Fruit fly (Drosophila melanogaster): ENCODE data around the gene CG10555.
A peak's percentile ranks its signal among the peaks of the same experiment; 100 is the strongest.

The CG10555 gene

dm6 chrX:8444883-8445572, 46.3 kb downstream of the CG10555 start (continued):
- 0 out of 3 replicates have a peak, but pooled peaks have one; percentile 19 for TF ChIP-seq sr (GFP tag; IDR thresholded peaks at IDR 0.05)
- no peak for TF ChIP-seq lbe (GFP tag; optimal IDR thresholded peaks at IDR 0.05)
- TF ChIP-seq dimm (GFP tag; IDR thresholded peaks at IDR 0.05) = no peak
- peak; percentile 75 for TF ChIP-seq dmrt99B (tag; optimal IDR thresholded peaks at IDR 0.05)
- TF ChIP-seq CG8924 (tag; optimal IDR thresholded peaks at IDR 0.05) = peak; percentile 89
- no peak for TF ChIP-seq CG14965 (GFP tag; optimal IDR thresholded peaks at IDR 0.05; ENCODE audit: borderline replicate concordance)
- no peak for TF ChIP-seq Hey (tag; optimal IDR thresholded peaks at IDR 0.05)
- TF ChIP-seq tap (tag; optimal IDR thresholded peaks at IDR 0.05) = peak; percentile 36
- peak; percentile 7 for TF ChIP-seq chn (GFP tag; optimal IDR thresholded peaks at IDR 0.05)
- no peak for TF ChIP-seq CG11723 (GFP tag; optimal IDR thresholded peaks at IDR 0.05)
- no peak for TF ChIP-seq CG16813 (GFP tag; IDR thresholded peaks at IDR 0.05; ENCODE audit: partially characterized antibody)
- no peak for TF ChIP-seq gsb (GFP tag; IDR thresholded peaks at IDR 0.05)
- no peak for TF ChIP-seq CG4854 (GFP tag; optimal IDR thresholded peaks at IDR 0.05)
- peak; percentile 80 for TF ChIP-seq zf30C (GFP tag; optimal IDR thresholded peaks at IDR 0.05)
- no peak for TF ChIP-seq h (optimal IDR thresholded peaks at IDR 0.05)
- no peak for TF ChIP-seq CG16863 (GFP tag; optimal IDR thresholded peaks at IDR 0.05)
- TF ChIP-seq HLH4C (GFP tag; IDR thresholded peaks at IDR 0.05; ENCODE audit: partially characterized antibody) = no peak
- no peak for TF ChIP-seq psq (GFP tag; optimal IDR thresholded peaks at IDR 0.05)
- no peak for TF ChIP-seq Dll (GFP tag; IDR thresholded peaks at IDR 0.05; ENCODE audit: partially characterized antibody)
- TF ChIP-seq nerfin-2 (GFP tag; IDR thresholded peaks at IDR 0.05; ENCODE audit: partially characterized antibody) = no peak
- TF ChIP-seq Eip74EF (GFP tag; optimal IDR thresholded peaks at IDR 0.05) = no peak
- no peak for TF ChIP-seq Hand (GFP tag; optimal IDR thresholded peaks at IDR 0.05)
- no peak for TF ChIP-seq bigmax (GFP tag; optimal IDR thresholded peaks at IDR 0.05)
- peak; percentile 20 for TF ChIP-seq sd (tag; optimal IDR thresholded peaks at IDR 0.05)
- TF ChIP-seq CG16815 (GFP tag; optimal IDR thresholded peaks at IDR 0.05) = peak; percentile 6
- no peak for TF ChIP-seq da (GFP tag; optimal IDR thresholded peaks at IDR 0.05)
- no peak for TF ChIP-seq pho (GFP tag; optimal IDR thresholded peaks at IDR 0.05)
- TF ChIP-seq Dfd (GFP tag; optimal IDR thresholded peaks at IDR 0.05) = no peak
- no peak for TF ChIP-seq CG6683 (GFP tag; optimal IDR thresholded peaks at IDR 0.05)
- no peak for TF ChIP-seq bowl (GFP tag; IDR thresholded peaks at IDR 0.05)
- TF ChIP-seq CG42726 (GFP tag; IDR thresholded peaks at IDR 0.05; ENCODE audit: partially characterized antibody) = no peak
- TF ChIP-seq sc (optimal IDR thresholded peaks at IDR 0.05) = no peak
- peak; percentile 17 for TF ChIP-seq sc (GFP tag; optimal IDR thresholded peaks at IDR 0.05)
- TF ChIP-seq Adf1 (GFP tag; IDR thresholded peaks at IDR 0.05) = no peak
- peak; percentile 36 for TF ChIP-seq CG30403 (GFP tag; optimal IDR thresholded peaks at IDR 0.05)
- peak; percentile 32 for TF ChIP-seq CG1233 (GFP tag; optimal IDR thresholded peaks at IDR 0.05)
- TF ChIP-seq mld (GFP tag; IDR thresholded peaks at IDR 0.05; ENCODE audit: partially characterized antibody) = no peak
- TF ChIP-seq CG5953 (GFP tag; IDR thresholded peaks at IDR 0.05) = 0 out of 2 replicates have a peak, but pooled peaks have one; percentile 10
- TF ChIP-seq Side (GFP tag; optimal IDR thresholded peaks at IDR 0.05) = no peak
- no peak for TF ChIP-seq Hsf (GFP tag; optimal IDR thresholded peaks at IDR 0.05)
- TF ChIP-seq sqz (GFP tag; optimal IDR thresholded peaks at IDR 0.05) = peak; percentile 37
- no peak for TF ChIP-seq CG12236 (GFP tag; optimal IDR thresholded peaks at IDR 0.05)
- no peak for TF ChIP-seq CG4707 (GFP tag; optimal IDR thresholded peaks at IDR 0.05)
- TF ChIP-seq CG17361 (GFP tag; IDR thresholded peaks at IDR 0.05) = peak; percentile 85
- TF ChIP-seq CG43689 (GFP tag; IDR thresholded peaks at IDR 0.05) = no peak
- TF ChIP-seq CG7987 (GFP tag; optimal IDR thresholded peaks at IDR 0.05) = no peak
- no peak for TF ChIP-seq tna (GFP tag; IDR thresholded peaks at IDR 0.05; ENCODE audit: partially characterized antibody)
- no peak for TF ChIP-seq CG5180 (GFP tag; optimal IDR thresholded peaks at IDR 0.05)
- TF ChIP-seq en (GFP tag; optimal IDR thresholded peaks at IDR 0.05) = no peak
- peak; percentile 34 for TF ChIP-seq ATbp (GFP tag; optimal IDR thresholded peaks at IDR 0.05)
